Worm (Caenorhabditis elegans) whole organism, young adult: ENCODE data around the gene ric-8.
"Not testable (repeated sequence)": the region's sequence is repeated elsewhere in the genome, so short reads cannot be mapped to it uniquely, and the experiment has no call there.

Source experiments
- D2030.7 ChIP-seq: fragments of 200-800 bp; sonication (Bioruptor generic); IDR thresholded peaks from 2 replicates; pipeline ENCODE4 v1.3.6; 2022; ENCODE audit warnings: missing genetic modification reagents, missing genetic modification characterization, missing compliant biosample characterization
- F33H1.4 ChIP-seq: fragments of 200-800 bp; sonication (Bioruptor generic); IDR thresholded peaks from 2 replicates; pipeline ENCODE4 v1.3.6; 2022; ENCODE audit warnings: missing genetic modification reagents, missing genetic modification characterization, missing compliant biosample characterization
- T26A5.8 ChIP-seq: sonication (generic microtip); optimal IDR thresholded peaks from 2 replicates; lab custom pipeline; 2016; ENCODE audit warnings: missing genetic modification characterization, missing compliant biosample characterization
- Y53G8AR.9 ChIP-seq: fragments of 200-800 bp; sonication (Bioruptor generic); conservative IDR thresholded peaks from 2 replicates; pipeline ENCODE4 v1.3.6; 2022; ENCODE audit warnings: missing genetic modification reagents, missing genetic modification characterization, missing compliant biosample characterization
- attf-3 ChIP-seq: fragments of 200-800 bp; sonication (Bioruptor generic); conservative IDR thresholded peaks from 2 replicates; pipeline ENCODE4 v1.3.6; 2022; ENCODE audit warnings: missing genetic modification reagents, missing genetic modification characterization, missing compliant biosample characterization
- attf-5 ChIP-seq: fragments of 200-800 bp; sonication (Bioruptor generic); optimal IDR thresholded peaks from 2 replicates; lab custom pipeline; 2018; ENCODE audit warnings: mild to moderate bottlenecking, missing genetic modification characterization, missing compliant biosample characterization
- cebp-2 ChIP-seq: fragments of 200-800 bp; sonication (Bioruptor generic); IDR thresholded peaks from 2 replicates; pipeline ENCODE4 v1.3.6; 2022; ENCODE audit warnings: missing genetic modification characterization, missing compliant biosample characterization
- ceh-100 ChIP-seq: fragments of 200-800 bp; sonication (Bioruptor generic); IDR thresholded peaks from 2 replicates; pipeline ENCODE4 v1.3.6; 2022; ENCODE audit warnings: missing genetic modification reagents, missing genetic modification characterization, missing compliant biosample characterization
- ceh-91 ChIP-seq: fragments of 200-800 bp; sonication (Bioruptor generic); IDR thresholded peaks from 2 replicates; pipeline ENCODE4 v1.3.6; 2022; ENCODE audit warnings: missing genetic modification reagents, missing genetic modification characterization, missing compliant biosample characterization
- dox-1 ChIP-seq: fragments of 200-800 bp; sonication (Bioruptor generic); IDR thresholded peaks from 2 replicates; pipeline ENCODE4 v1.3.6; 2022; ENCODE audit warnings: missing genetic modification reagents, missing genetic modification characterization, missing compliant biosample characterization
- dpl-1 ChIP-seq: fragments of 150-350 bp; optimal IDR thresholded peaks from 2 replicates; lab custom pipeline; 2014; ENCODE audit warnings: missing biosample characterization, missing genetic modification reagents, missing genetic modification characterization
- efl-1 ChIP-seq: fragments of 150-350 bp; optimal IDR thresholded peaks from 2 replicates; lab custom pipeline; 2014; ENCODE audit warnings: missing biosample characterization, missing genetic modification reagents, missing genetic modification characterization
- fkh-3 ChIP-seq: sonication (generic microtip); optimal IDR thresholded peaks from 2 replicates; lab custom pipeline; 2016; ENCODE audit warnings: mild to moderate bottlenecking, missing genetic modification characterization, missing compliant biosample characterization
- gei-17 ChIP-seq: fragments of 200-800 bp; sonication (Bioruptor generic); optimal IDR thresholded peaks from 2 replicates; lab custom pipeline; 2018; ENCODE audit warnings: mild to moderate bottlenecking, missing genetic modification characterization, missing compliant biosample characterization
- hsf-1 ChIP-seq: fragments of 200-800 bp; sonication (Bioruptor generic); IDR thresholded peaks from 2 replicates; pipeline ENCODE4 v1.3.6; 2022; ENCODE audit warnings: missing genetic modification reagents, missing genetic modification characterization, missing compliant biosample characterization
- let-607 ChIP-seq, 2 experiments: fragments of 200-800 bp in 1 of 2; sonication (Bioruptor generic) in 1 of 2; sonication (generic microtip) in 1 of 2; optimal IDR thresholded peaks; 2 replicates each; lab custom pipeline; 2016 to 2018; ENCODE audit warnings: mild to moderate bottlenecking in 2 of 2, missing compliant biosample characterization in 2 of 2, missing genetic modification characterization in 2 of 2, moderate library complexity in 2 of 2, missing genotype in 1 of 2
- lin-35 ChIP-seq, 3 experiments: fragments of 150-350 bp in 2 of 3; sonication (generic microtip) in 1 of 3; optimal IDR thresholded peaks; 2 replicates each; lab custom pipeline; 2014 to 2018; ENCODE audit warnings: missing biosample characterization in 3 of 3, missing genetic modification characterization in 3 of 3, missing genetic modification reagents in 3 of 3
- lin-40 ChIP-seq: sonication (generic microtip); optimal IDR thresholded peaks from 2 replicates; lab custom pipeline; 2016; ENCODE audit warnings: missing genetic modification characterization, mild to moderate bottlenecking, missing compliant biosample characterization, missing genotype, missing genetic modification reagents
- lin-54 ChIP-seq: fragments of 200-800 bp; sonication (Bioruptor generic); optimal IDR thresholded peaks from 2 replicates; lab custom pipeline; 2018; ENCODE audit warnings: mild to moderate bottlenecking, missing genetic modification characterization, missing compliant biosample characterization
- madf-6 ChIP-seq: fragments of 200-800 bp; sonication (Bioruptor generic); IDR thresholded peaks from 2 replicates; pipeline ENCODE4 v1.3.6; 2022; ENCODE audit warnings: missing genetic modification reagents, missing genetic modification characterization, missing compliant biosample characterization
- madf-8 ChIP-seq: fragments of 200-800 bp; sonication (Bioruptor generic); conservative IDR thresholded peaks from 2 replicates; pipeline ENCODE4 v1.3.6; 2022; ENCODE audit warnings: missing genetic modification reagents, missing genetic modification characterization, missing compliant biosample characterization
- mcd-1 ChIP-seq: fragments of 200-800 bp; sonication (Bioruptor generic); IDR thresholded peaks from 2 replicates; pipeline ENCODE4 v1.3.6; 2022; ENCODE audit warnings: missing genetic modification reagents, missing genetic modification characterization, missing compliant biosample characterization
- mel-28 ChIP-seq: sonication (generic microtip); optimal IDR thresholded peaks from 2 replicates; lab custom pipeline; 2016; ENCODE audit warnings: borderline replicate concordance, mild to moderate bottlenecking, missing genetic modification characterization, missing compliant biosample characterization
- nhr-179 ChIP-seq: sonication (generic microtip); optimal IDR thresholded peaks from 2 replicates; lab custom pipeline; 2016; ENCODE audit warnings: mild to moderate bottlenecking, missing genetic modification characterization, missing compliant biosample characterization
- pbrm-1 ChIP-seq: fragments of 200-800 bp; sonication (Bioruptor generic); IDR thresholded peaks from 2 replicates; pipeline ENCODE4 v1.3.6; 2022; ENCODE audit warnings: missing genetic modification reagents, missing genetic modification characterization, missing compliant biosample characterization
- rcor-1 ChIP-seq: fragments of 200-800 bp; sonication (Bioruptor generic); IDR thresholded peaks from 2 replicates; pipeline ENCODE4 v1.3.6; 2022; ENCODE audit warnings: missing genetic modification reagents, missing genetic modification characterization, missing compliant biosample characterization
- rec-8 ChIP-seq, 2 experiments: sonication (generic microtip); optimal IDR thresholded peaks; 2 replicates each; lab custom pipeline; 2016; ENCODE audit warnings: mild to moderate bottlenecking in 2 of 2, missing genetic modification characterization in 2 of 2, missing genetic modification reagents in 2 of 2, missing genotype in 2 of 2, missing biosample characterization in 1 of 2, missing compliant biosample characterization in 1 of 2, moderate library complexity in 1 of 2
- repo-1 ChIP-seq: sonication (generic microtip); optimal IDR thresholded peaks from 2 replicates; lab custom pipeline; 2017; ENCODE audit warnings: mild to moderate bottlenecking, missing genetic modification characterization, missing compliant biosample characterization
- rpc-1 ChIP-seq, 2 experiments: fragments of 150-350 bp in 1 of 2; sonication (generic microtip) in 1 of 2; optimal IDR thresholded peaks; 2 replicates each; lab custom pipeline; 2014 to 2018; ENCODE audit warnings: missing biosample characterization in 1 of 2, missing genetic modification characterization in 1 of 2, missing genetic modification reagents in 1 of 2, missing genotype in 1 of 2
- snpc-4 ChIP-seq, 5 experiments: fragments of 150-350 bp in 1 of 5; sonication (generic microtip) in 4 of 5; optimal IDR thresholded peaks; 2 replicates each; lab custom pipeline; 2014 to 2018; ENCODE audit warnings: missing genetic modification characterization in 5 of 5, missing biosample characterization in 3 of 5, antibody characterized with exemption in 2 of 5, mild to moderate bottlenecking in 2 of 5, missing compliant biosample characterization in 2 of 5, missing genotype in 2 of 5, moderate library complexity in 2 of 5, missing genetic modification reagents in 1 of 5
- sptf-2 ChIP-seq: fragments of 200-800 bp; sonication (Bioruptor generic); optimal IDR thresholded peaks from 2 replicates; lab custom pipeline; 2018; ENCODE audit warnings: mild to moderate bottlenecking, missing genetic modification characterization, missing compliant biosample characterization
- tlf-1 ChIP-seq: fragments of 200-800 bp; sonication (Bioruptor generic); optimal IDR thresholded peaks from 2 replicates; lab custom pipeline; 2018; ENCODE audit warnings: mild to moderate bottlenecking, missing genetic modification characterization, missing compliant biosample characterization
- unc-130 ChIP-seq: sonication (generic microtip); optimal IDR thresholded peaks from 2 replicates; lab custom pipeline; 2016; ENCODE audit warnings: missing genetic modification reagents, missing genetic modification characterization, missing compliant biosample characterization
- xnd-1 ChIP-seq: sonication (generic microtip); optimal IDR thresholded peaks from 2 replicates; lab custom pipeline; 2016; ENCODE audit warnings: missing genotype, missing genetic modification reagents, missing genetic modification characterization, missing compliant biosample characterization
- ztf-18 ChIP-seq: sonication (generic microtip); optimal IDR thresholded peaks from 2 replicates; lab custom pipeline; 2016; ENCODE audit warnings: missing genotype, mild to moderate bottlenecking, missing genetic modification characterization, missing compliant biosample characterization
- ztf-25 ChIP-seq: fragments of 200-800 bp; sonication (Bioruptor generic); IDR thresholded peaks from 2 replicates; pipeline ENCODE4 v1.3.6; 2022; ENCODE audit warnings: missing genetic modification reagents, missing genetic modification characterization, missing compliant biosample characterization
- ztf-26 ChIP-seq: sonication (generic microtip); optimal IDR thresholded peaks from 2 replicates; lab custom pipeline; 2017; ENCODE audit warnings: missing genetic modification characterization, missing compliant biosample characterization
- ztf-28 ChIP-seq: fragments of 200-800 bp; sonication (Bioruptor generic); IDR thresholded peaks from 2 replicates; pipeline ENCODE4 v1.3.6; 2022; ENCODE audit warnings: missing genetic modification reagents, missing genetic modification characterization, missing compliant biosample characterization

Gene ric-8

ce11 chrIV:2668152-2668551, 25.4 kb downstream of the ric-8 start:
- TF ChIP-seq attf-3 (GFP tag; lab: Robert Waterston, UW), result peak; percentile 87
- 0 out of 2 replicates have a peak, but pooled peaks have one; percentile 14 for TF ChIP-seq madf-6 (GFP tag; lab: Robert Waterston, UW)
- peak; percentile 14 for TF ChIP-seq lin-54 (GFP tag; lab: Kevin White, UChicago)

ce11 chrIV:2670664-2671063, 27.9 kb downstream of the ric-8 start:
- TF ChIP-seq lin-40, result no peak
- no peak for TF ChIP-seq mel-28 (tag; lab: Kevin White, UChicago)
- TF ChIP-seq rcor-1 (GFP tag; lab: Robert Waterston, UW), result no peak
- no peak for TF ChIP-seq cebp-2 (GFP tag; lab: Robert Waterston, UW)
- TF ChIP-seq ztf-26 (tag; lab: Kevin White, UChicago), result no peak
- TF ChIP-seq sptf-2 (GFP tag; lab: Kevin White, UChicago), result no peak
- no peak for TF ChIP-seq gei-17
- TF ChIP-seq lin-54 (GFP tag; lab: Kevin White, UChicago), result peak; percentile 52
- no peak for TF ChIP-seq mcd-1
- peak; percentile 6 for TF ChIP-seq efl-1 (GFP tag; lab: Kevin White, UChicago)
- no peak for TF ChIP-seq nhr-179
- TF ChIP-seq attf-3 (GFP tag; lab: Robert Waterston, UW), result peak; percentile 93
- peak in 1 of 3 experiments; percentile 40 for TF ChIP-seq lin-35 (GFP tag; optimal IDR thresholded peaks at IDR 0.05; lab: Kevin White, UChicago)

- TF ChIP-seq ztf-18, result peak; percentile 89
- TF ChIP-seq dox-1 (GFP tag; lab: Robert Waterston, UW), result peak; percentile 19; the same call in 1 of the 2 replicates
- TF ChIP-seq ztf-28 (GFP tag; lab: Robert Waterston, UW), result 0 out of 2 replicates have a peak, but pooled peaks have one; percentile 22
- peak; percentile 46 for TF ChIP-seq F33H1.4 (GFP tag; lab: Robert Waterston, UW)
- TF ChIP-seq madf-8 (GFP tag; lab: Robert Waterston, UW), result peak; percentile 63
- TF ChIP-seq madf-6 (GFP tag; lab: Robert Waterston, UW), result peak; percentile 71
- TF ChIP-seq attf-3 (GFP tag; lab: Robert Waterston, UW), result peak; percentile 77
- peak; percentile 35 for TF ChIP-seq xnd-1 (tag; lab: Kevin White, UChicago)
- 0 out of 2 replicates have a peak, but pooled peaks have one; percentile 18 for TF ChIP-seq D2030.7 (GFP tag; lab: Robert Waterston, UW)
- peak; percentile 55; the same call in 1 of the 2 replicates for TF ChIP-seq hsf-1 (GFP tag; lab: Robert Waterston, UW)
These were observed 28.6 kb downstream of the ric-8 start for ce11 chrIV:2671361-2671760.

ce11 chrIV:2674915-2675314, 32.1 kb downstream of the ric-8 start, which contains the start of gene gpx-4:
Gene gpx-4 (minus strand): TSS chrIV:2675015.
- TF ChIP-seq rcor-1 (GFP tag; lab: Robert Waterston, UW); rec-8 (tag; optimal IDR thresholded peaks at IDR 0.05; lab: Kevin White, UChicago); nhr-179: not testable (repeated sequence)
- TF ChIP-seq, all 124 proteins: peak for 0; not testable (repeated sequence) for 124

ce11 chrIV:2676281-2676680, 33.5 kb downstream of the ric-8 start, which contains the start of gene Y94H6A.3:
Gene Y94H6A.3 (plus strand): TSS chrIV:2676512.
- TF ChIP-seq rpc-1 (optimal IDR thresholded peaks at IDR 0.05; lab: Kevin White, UChicago) (no peak), rpc-1 (tag; optimal IDR thresholded peaks at IDR 0.05; lab: Kevin White, UChicago) (no peak), D2030.7 (GFP tag; lab: Robert Waterston, UW) (peak; percentile 67), hsf-1 (GFP tag; lab: Robert Waterston, UW) (peak; percentile 47; the same call in 1 of the 2 replicates), tlf-1 (peak; percentile 66), ceh-91 (0 out of 2 replicates have a peak, but pooled peaks have one; percentile 37), ztf-18 (peak; percentile 96), snpc-4 (GFP tag; optimal IDR thresholded peaks at IDR 0.05; lab: Kevin White, UChicago) (no peak), snpc-4 (tag; optimal IDR thresholded peaks at IDR 0.05; lab: Kevin White, UChicago) (peak in 3 of 4 experiments; percentile 27 to 50 (median 41)), let-607 (tag; optimal IDR thresholded peaks at IDR 0.05; lab: Kevin White, UChicago) (peak in 1 of 2 experiments; percentile 48), unc-130 (no peak), ceh-100 (GFP tag; lab: Robert Waterston, UW) (peak; percentile 64), Y53G8AR.9 (GFP tag; lab: Robert Waterston, UW) (peak; percentile 94), fkh-3 (no peak), ztf-25 (GFP tag; lab: Robert Waterston, UW) (no peak), repo-1 (tag; lab: Kevin White, UChicago) (peak; percentile 61), dpl-1 (GFP tag; lab: Kevin White, UChicago) (peak; percentile 88), T26A5.8 (tag; lab: Kevin White, UChicago) (no peak), dox-1 (GFP tag; lab: Robert Waterston, UW) (peak; percentile 81), F33H1.4 (GFP tag; lab: Robert Waterston, UW) (peak; percentile 76), pbrm-1 (GFP tag; lab: Robert Waterston, UW) (peak; percentile 77), attf-5 (GFP tag; lab: Kevin White, UChicago) (peak; percentile 67)
